Fruit fly (Drosophila melanogaster) whole organism, embryonic: ENCODE data around the gene LysD.
A peak's percentile ranks its signal among the peaks of the same experiment; 100 is the strongest.

ENCODE experiments used
- Ada2b ChIP-seq: fragments of 200-800 bp; sonication (Bioruptor generic); IDR thresholded peaks from 2 replicates; pipeline ENCODE4 v1.3.6; 2022; ENCODE audit warnings: missing biosample characterization, missing genetic modification characterization
- Atf6 ChIP-seq: fragments of 200-800 bp; sonication (Bioruptor generic); IDR thresholded peaks from 2 replicates; pipeline ENCODE4 v1.3.6; 2022; ENCODE audit warnings: missing biosample characterization, missing genetic modification characterization
- Blimp-1 ChIP-seq: fragments of 200-800 bp; sonication (Bioruptor generic); optimal IDR thresholded peaks from 3 replicates; lab custom pipeline; 2018; ENCODE audit warnings: missing biosample characterization, missing genetic modification characterization, mild to moderate bottlenecking, moderate library complexity, missing genetic modification reagents
- CG10147 ChIP-seq: fragments of 200-800 bp; sonication (Bioruptor generic); optimal IDR thresholded peaks from 2 replicates; lab custom pipeline; 2019; ENCODE audit warnings: missing biosample characterization, mild to moderate bottlenecking, missing genetic modification characterization, moderate library complexity
- CG10366 ChIP-seq: fragments of 200-800 bp; sonication (Bioruptor generic); IDR thresholded peaks from 2 replicates; pipeline ENCODE4 v1.3.6; 2022; ENCODE audit warnings: missing biosample characterization, missing genetic modification characterization
- CG11456 ChIP-seq: fragments of 200-800 bp; sonication (Bioruptor generic); IDR thresholded peaks from 3 replicates; pipeline ENCODE4 v1.3.6; 2022; ENCODE audit warnings: missing biosample characterization, missing genetic modification characterization
- CG12769 ChIP-seq: fragments of 200-800 bp; sonication (Bioruptor generic); optimal IDR thresholded peaks from 2 replicates; lab custom pipeline; 2019; ENCODE audit warnings: missing biosample characterization, mild to moderate bottlenecking, missing genetic modification characterization, moderate library complexity
- CG17612 ChIP-seq: fragments of 200-800 bp; sonication (Bioruptor generic); IDR thresholded peaks from 2 replicates; pipeline ENCODE4 v1.3.6; 2022; ENCODE audit warnings: missing biosample characterization, missing genetic modification characterization
- CG8290 ChIP-seq, 3 experiments: fragments of 200-800 bp; sonication (Bioruptor generic); optimal IDR thresholded peaks; 2 replicates each; lab custom pipeline; 2016 to 2019; ENCODE audit warnings: missing biosample characterization in 3 of 3, missing genetic modification characterization in 3 of 3, mild to moderate bottlenecking in 2 of 3, moderate library complexity in 1 of 3
- CG8388 ChIP-seq: fragments of 200-800 bp; sonication (Bioruptor generic); optimal IDR thresholded peaks from 2 replicates; lab custom pipeline; 2019; ENCODE audit warnings: missing biosample characterization, mild to moderate bottlenecking, missing genetic modification characterization, moderate library complexity
- CG8765 ChIP-seq: fragments of 200-800 bp; sonication (Bioruptor generic); IDR thresholded peaks from 2 replicates; pipeline ENCODE4 v1.3.6; 2022; ENCODE audit warnings: missing biosample characterization, missing genetic modification characterization
- ERR ChIP-seq: fragments of 200-800 bp; sonication (Bioruptor generic); optimal IDR thresholded peaks from 2 replicates; lab custom pipeline; 2016; ENCODE audit warnings: missing biosample characterization, missing genetic modification characterization
- Hey ChIP-seq: fragments of 200-800 bp; sonication (Bioruptor generic); optimal IDR thresholded peaks from 3 replicates; lab custom pipeline; 2018; ENCODE audit warnings: missing biosample characterization, mild to moderate bottlenecking, missing genetic modification characterization
- Med ChIP-seq: fragments of 200-800 bp; sonication (Bioruptor generic); peaks from one replicate; lab custom pipeline; 2016; ENCODE audit warnings: missing biosample characterization, missing genetic modification characterization, mild to moderate bottlenecking, inconsistent platforms, moderate library complexity
- Trl ChIP-seq, 3 experiments: fragments of >200 bp in 2 of 3; fragments of 200-800 bp in 1 of 3; sonication (Bioruptor generic) in 1 of 3; optimal IDR thresholded peaks; 2 replicates in 1 of 3; 3 replicates in 2 of 3; lab custom pipeline; 2016 to 2017; ENCODE audit warnings: missing biosample characterization in 1 of 3, missing genetic modification characterization in 1 of 3
- aop ChIP-seq: fragments of 200-800 bp; sonication (Bioruptor generic); IDR thresholded peaks from 2 replicates; pipeline ENCODE4 v1.3.6; 2022; ENCODE audit warnings: missing biosample characterization, missing genetic modification characterization
- bcd ChIP-seq: fragments of 200-800 bp; sonication (Bioruptor generic); optimal IDR thresholded peaks from 2 replicates; lab custom pipeline; 2017; ENCODE audit warnings: missing biosample characterization, mild to moderate bottlenecking, missing genetic modification characterization
- caup ChIP-seq: fragments of 200-800 bp; sonication (Bioruptor generic); optimal IDR thresholded peaks from 3 replicates; lab custom pipeline; 2017; ENCODE audit warnings: missing biosample characterization, mild to moderate bottlenecking, missing genetic modification characterization, moderate library complexity; ENCODE audit not compliant: severe bottlenecking
- chinmo ChIP-seq: fragments of 200-800 bp; sonication (Bioruptor generic); IDR thresholded peaks from 4 replicates; pipeline ENCODE4 v1.3.6; 2022; ENCODE audit warnings: missing biosample characterization, missing genetic modification characterization; ENCODE audit not compliant: partially characterized antibody
- fd64A ChIP-seq: fragments of 200-800 bp; sonication (Bioruptor generic); optimal IDR thresholded peaks from 3 replicates; lab custom pipeline; 2018; ENCODE audit warnings: missing biosample characterization, mild to moderate bottlenecking, missing genetic modification characterization
- ftz-f1 ChIP-seq: fragments of 200-800 bp; sonication (Bioruptor generic); optimal IDR thresholded peaks from 2 replicates; lab custom pipeline; 2016; ENCODE audit warnings: missing biosample characterization, missing genetic modification characterization
- gcm2 ChIP-seq: fragments of 200-800 bp; sonication (Bioruptor generic); optimal IDR thresholded peaks from 2 replicates; lab custom pipeline; 2016; ENCODE audit warnings: missing biosample characterization, missing genetic modification characterization
- hkb ChIP-seq, 2 experiments: fragments of 200-800 bp in 1 of 2; fragments of >200 bp in 1 of 2; sonication (Bioruptor generic) in 1 of 2; IDR thresholded peaks in 1 of 2; optimal IDR thresholded peaks in 1 of 2; 2 replicates each; pipeline versions ENCODE4 v1.3.6 to Lab custom; 2017 to 2022; ENCODE audit warnings: missing biosample characterization in 1 of 2, missing genetic modification characterization in 1 of 2
- otp ChIP-seq: fragments of 200-800 bp; sonication (Bioruptor generic); IDR thresholded peaks from 3 replicates; pipeline ENCODE4, ENCODE4 v1.3.6; 2022; ENCODE audit warnings: missing biosample characterization, missing genetic modification characterization
- pan ChIP-seq, 4 experiments: fragments of >200 bp in 3 of 4; fragments of 200-800 bp in 1 of 4; sonication (Bioruptor generic) in 1 of 4; optimal IDR thresholded peaks in 3 of 4; IDR thresholded peaks in 1 of 4; 2 replicates each; pipeline versions ENCODE4 v1.3.6 to Lab custom; 2017 to 2022; ENCODE audit warnings: missing biosample characterization in 2 of 4, missing genetic modification characterization in 2 of 4, mixed read lengths in 1 of 4
- prd ChIP-seq, 3 experiments: fragments of >200 bp in 2 of 3; fragments of 200-800 bp in 1 of 3; sonication (Bioruptor generic) in 1 of 3; optimal IDR thresholded peaks in 2 of 3; IDR thresholded peaks in 1 of 3; 2 replicates in 2 of 3; 3 replicates in 1 of 3; pipeline versions ENCODE4 v1.3.6 to Lab custom; 2017 to 2022; ENCODE audit warnings: missing biosample characterization in 1 of 3, missing genetic modification characterization in 1 of 3
- row ChIP-seq: fragments of 200-800 bp; sonication (Bioruptor generic); IDR thresholded peaks from 3 replicates; pipeline ENCODE4 v1.3.6; 2022; ENCODE audit warnings: missing biosample characterization, missing genetic modification characterization
- run ChIP-seq: fragments of 200-800 bp; sonication (Bioruptor generic); optimal IDR thresholded peaks from 3 replicates; lab custom pipeline; 2018; ENCODE audit warnings: missing biosample characterization, mild to moderate bottlenecking, missing genetic modification characterization
- sd ChIP-seq: fragments of 200-800 bp; sonication (Bioruptor generic); optimal IDR thresholded peaks from 3 replicates; lab custom pipeline; 2018; ENCODE audit warnings: missing biosample characterization, mild to moderate bottlenecking, missing genetic modification characterization, moderate library complexity
- sug ChIP-seq: fragments of 200-800 bp; optimal IDR thresholded peaks from 2 replicates; lab custom pipeline; 2019; ENCODE audit warnings: missing biosample characterization, mild to moderate bottlenecking, missing genetic modification characterization, moderate library complexity
- toy ChIP-seq: fragments of 200-800 bp; sonication (Bioruptor generic); IDR thresholded peaks from 2 replicates; pipeline ENCODE4 v1.3.6; 2022; ENCODE audit warnings: missing biosample characterization, missing genetic modification characterization
- z ChIP-seq: fragments of 200-800 bp; sonication (Bioruptor generic); IDR thresholded peaks from 3 replicates; pipeline ENCODE4 v1.3.6; 2022; ENCODE audit warnings: missing biosample characterization, missing genetic modification characterization

The LysD gene

DNA sequence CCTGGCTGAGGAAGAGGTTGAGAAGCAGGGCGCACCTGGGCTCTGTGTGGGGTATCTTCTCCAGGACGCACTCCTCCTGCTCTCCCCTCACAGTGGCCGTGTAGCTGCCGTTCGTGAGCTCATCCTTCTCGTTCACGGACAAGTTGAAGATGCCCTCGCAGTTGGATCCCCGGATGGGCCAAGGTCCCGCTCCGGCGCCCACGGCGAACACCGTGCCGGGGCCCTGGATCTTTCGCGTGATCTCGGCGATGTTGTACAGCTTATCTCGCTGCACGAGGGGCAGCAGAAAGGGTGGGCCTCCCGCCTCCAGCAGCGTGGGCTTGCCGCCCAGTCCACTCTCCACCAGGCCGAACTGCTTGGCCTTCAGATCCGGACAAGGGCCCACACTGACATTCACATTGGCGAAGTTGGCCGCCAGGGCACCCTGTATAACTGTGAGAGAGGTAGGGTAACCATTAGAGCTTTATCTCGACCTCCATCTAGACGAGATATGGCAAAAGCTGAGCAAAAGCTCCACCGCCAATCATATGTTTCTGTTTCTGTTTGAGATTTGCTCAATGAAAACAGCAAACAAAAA lies 7.1 kb downstream of the LysD start (continued):
- TF ChIP-seq Blimp-1 (GFP tag; lab: Kevin White, UChicago) (no peak), prd (optimal IDR thresholded peaks at IDR 0.05; lab: Kevin White, UChicago) (no peak), prd (GFP tag; IDR thresholded peaks at IDR 0.05; lab: Robert Waterston, UW) (0 out of 3 replicates have a peak, but pooled peaks have one; percentile 22), Hey (tag; lab: Kevin White, UChicago) (no peak), bcd (GFP tag; lab: Kevin White, UChicago) (no peak), CG17612 (GFP tag; lab: Robert Waterston, UW) (no peak), CG8388 (GFP tag; lab: Kevin White, UChicago) (no peak), toy (GFP tag; lab: Robert Waterston, UW) (0 out of 2 replicates have a peak, but pooled peaks have one; percentile 14), hkb (optimal IDR thresholded peaks at IDR 0.05; lab: Kevin White, UChicago) (no peak), hkb (GFP tag; IDR thresholded peaks at IDR 0.05; lab: Robert Waterston, UW) (no peak), Med (GFP tag; lab: Kevin White, UChicago) (peak; percentile 59), sd (tag; lab: Kevin White, UChicago) (no peak), aop (GFP tag; lab: Robert Waterston, UW) (no peak), caup (GFP tag; lab: Kevin White, UChicago) (no peak), otp (GFP tag; lab: Robert Waterston, UW) (no peak), pan (optimal IDR thresholded peaks at IDR 0.05; lab: Kevin White, UChicago) (no peak), pan (GFP tag; optimal IDR thresholded peaks at IDR 0.05 in 1 of 2, IDR thresholded peaks at IDR 0.05 in 1 of 2) (peak in 1 of 2 experiments; percentile 8), CG8765 (GFP tag; lab: Robert Waterston, UW) (no peak), z (GFP tag; lab: Robert Waterston, UW) (peak; percentile 87), Ada2b (GFP tag; lab: Robert Waterston, UW) (no peak)

DNA sequence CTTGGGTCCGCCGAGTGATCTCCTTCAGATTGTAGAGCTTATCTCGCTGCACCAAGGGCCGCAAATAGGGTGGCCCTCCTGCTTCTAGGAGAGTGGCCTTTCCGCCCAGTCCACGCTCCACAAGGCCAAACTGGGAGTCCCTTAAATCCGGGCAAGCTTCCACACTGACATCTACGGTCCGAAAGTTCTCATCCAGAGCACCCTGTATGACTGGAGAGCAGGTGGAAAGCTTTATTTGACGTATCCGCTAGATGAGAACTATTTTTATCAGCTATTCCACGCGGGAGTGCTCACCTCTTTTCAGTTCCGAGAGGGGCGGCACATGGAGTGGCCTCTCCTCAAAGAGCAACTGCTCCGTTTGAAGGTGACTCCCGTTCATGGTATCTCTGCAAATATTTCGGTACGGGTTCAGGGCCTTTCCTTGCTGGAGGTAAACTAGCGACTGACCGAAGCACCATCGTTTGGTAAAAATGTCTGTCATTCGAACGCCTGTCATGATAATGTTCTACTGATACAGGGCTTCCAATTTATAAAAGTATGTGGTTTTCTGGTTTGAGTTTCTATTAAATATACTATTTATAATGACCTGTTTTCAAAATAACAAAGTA lies 8.3 kb downstream of the LysD start, which contains the start of gene meep:
meep (minus strand) TSS at position 449 of the 608 bp plus-strand sequence.
- no peak for TF ChIP-seq run (tag; lab: Kevin White, UChicago)
- peak; percentile 11; the same call in 1 of the 2 replicates for TF ChIP-seq CG10366 (GFP tag; lab: Robert Waterston, UW)
- TF ChIP-seq ftz-f1 (GFP tag; lab: Kevin White, UChicago), result peak; percentile 60
- TF ChIP-seq row, result 0 out of 3 replicates have a peak, but pooled peaks have one; percentile 18
- no peak for TF ChIP-seq fd64A (GFP tag; lab: Kevin White, UChicago)
- peak; percentile 11 to 37 for TF ChIP-seq Trl (optimal IDR thresholded peaks at IDR 0.05; lab: Kevin White, UChicago)
- TF ChIP-seq Trl (GFP tag; optimal IDR thresholded peaks at IDR 0.05; lab: Kevin White, UChicago), result no peak
- TF ChIP-seq ERR (GFP tag; lab: Kevin White, UChicago), result peak; percentile 76
- peak; percentile 55 for TF ChIP-seq Med (GFP tag; lab: Kevin White, UChicago)
- peak; percentile 76 for TF ChIP-seq CG12769 (tag; lab: Kevin White, UChicago)
- TF ChIP-seq CG11456, result 0 out of 3 replicates have a peak, but pooled peaks have one; percentile 33
- TF ChIP-seq gcm2 (GFP tag; lab: Kevin White, UChicago), result no peak
- no peak for TF ChIP-seq CG10147 (GFP tag; lab: Kevin White, UChicago)
- peak; percentile 93 for TF ChIP-seq sug (tag; lab: Kevin White, UChicago)
- TF ChIP-seq CG8290 (GFP tag; optimal IDR thresholded peaks at IDR 0.05; lab: Kevin White, UChicago), result no peak
- TF ChIP-seq CG8290 (tag; optimal IDR thresholded peaks at IDR 0.05; lab: Kevin White, UChicago), result peak in 1 of 2 experiments; percentile 15
- peak; percentile 63 for TF ChIP-seq sd (tag; lab: Kevin White, UChicago)
- TF ChIP-seq Atf6 (GFP tag; lab: Robert Waterston, UW), result no peak
- TF ChIP-seq chinmo (GFP tag; lab: Robert Waterston, UW), result 0 out of 4 replicates have a peak, but pooled peaks have one; percentile 46
- TF ChIP-seq, all 482 proteins: peak for 12
